2 worm cellular contexts compared by ENCODE assay signal in genomic region chrII:9951846-9952245, ce11.
TF ChIP-seq lines count a peak whose summit lies in the region.

No protein-coding gene starts in this region.

TF ChIP-seq in whole organism, L1 larva, 84 proteins besides CTCF, POLR2A, EP300 and RAD21:
- TF ChIP-seq nhr-71 (tag; optimal IDR thresholded peaks at IDR 0.05; lab: Kevin White, UChicago) (peak; percentile 17), ceh-8 (GFP tag; optimal IDR thresholded peaks at IDR 0.05; lab: Kevin White, UChicago) (no peak), hlh-4 (tag; optimal IDR thresholded peaks at IDR 0.05; lab: Kevin White, UChicago) (peak; percentile 62), fkh-8 (tag; optimal IDR thresholded peaks at IDR 0.05; lab: Kevin White, UChicago) (peak; percentile 53)

TF ChIP-seq in whole organism, L4 larva, 104 proteins besides CTCF, POLR2A, EP300 and RAD21:
- TF ChIP-seq aly-2 (tag; optimal IDR thresholded peaks at IDR 0.05; lab: Kevin White, UChicago) = no peak
- no peak for TF ChIP-seq vab-7 (GFP tag; IDR thresholded peaks at IDR 0.05; lab: Robert Waterston, UW)
- TF ChIP-seq aha-1 (tag; lab: Kevin White, UChicago) = peak; percentile 83
- TF ChIP-seq lin-13 (GFP tag; optimal IDR thresholded peaks at IDR 0.05; lab: Kevin White, UChicago) = no peak

Comparison
In these comparisons a context has a peak if more than half of its experiments do, and no peak if none do; other contexts are left out.
1. Of the 29 proteins assayed by ChIP-seq in both whole organism, L4 larva and whole organism, L1 larva: peak only in whole organism, L4 larva: aha-1; only in whole organism, L1 larva: none; in both: none; in neither: 28.